Fruit fly (Drosophila melanogaster) whole organism, larva: ENCODE data around the gene Top2.

Source experiments
- noc ChIP-seq: fragments of 200-800 bp; sonication (Bioruptor generic); optimal IDR thresholded peaks from 3 replicates; lab custom pipeline; 2019; ENCODE audit warnings: missing biosample characterization, mild to moderate bottlenecking, missing genetic modification characterization, moderate library complexity

Top2 gene

dm6 chr2L:19453381-19453780, at the start of gene Top2:
Gene Top2, minus strand, starts transcription at chr2L:19453490.
- TF ChIP-seq noc (tag; lab: Kevin White, UChicago): no peak

dm6 chr2L:19497983-19498382, 44.7 kb upstream of the Top2 start, which contains the start of gene Top3alpha:
Gene Top3alpha, plus strand, starts transcription at chr2L:19498168.
- TF ChIP-seq noc (tag; lab: Kevin White, UChicago): no peak

- peak; percentile 87 for TF ChIP-seq noc (tag; lab: Kevin White, UChicago)
These were observed 39.8 kb upstream of the Top2 start, which contains the start of the genes swm and Ctu2 for dm6 chr2L:19492934-19493686. Gene swm, plus strand, starts transcription at chr2L:19493251. Gene Ctu2, minus strand, starts transcription at chr2L:19493253.

- TF ChIP-seq noc (tag; lab: Kevin White, UChicago): peak; percentile 80
These were observed 36.7 kb upstream of the Top2 start, which contains the start of the genes CG10194 and CG18094 for dm6 chr2L:19489997-19490461. Gene CG10194, minus strand, starts transcription at chr2L:19490104. Gene CG18094, plus strand, starts transcription at chr2L:19490262.

- TF ChIP-seq noc (tag; lab: Kevin White, UChicago): no peak
These were observed 33.9 kb upstream of the Top2 start, which contains the start of gene CG13083 for dm6 chr2L:19487190-19487589. Gene CG13083, plus strand, starts transcription at chr2L:19487490.

dm6 chr2L:19484539-19484938, 31.2 kb upstream of the Top2 start, which contains the start of the genes CG10195 and CG13084:
Gene CG10195, minus strand, starts transcription at chr2L:19484705.
Gene CG13084, plus strand, starts transcription at chr2L:19484930.
- no peak for TF ChIP-seq noc (tag; lab: Kevin White, UChicago)

dm6 chr2L:19480406-19481334, 27.4 kb upstream of the Top2 start:
- no peak for TF ChIP-seq noc (tag; lab: Kevin White, UChicago)

- no peak for TF ChIP-seq noc (tag; lab: Kevin White, UChicago)
These were observed 26.1 kb upstream of the Top2 start for dm6 chr2L:19479249-19479984.

- TF ChIP-seq noc (tag; lab: Kevin White, UChicago): no peak
These were observed 20.2 kb upstream of the Top2 start for dm6 chr2L:19473397-19474009.

dm6 chr2L:19472256-19472655, 19.0 kb upstream of the Top2 start:
- no peak for TF ChIP-seq noc (tag; lab: Kevin White, UChicago)

- no peak for TF ChIP-seq noc (tag; lab: Kevin White, UChicago)
These were observed 16.5 kb upstream of the Top2 start for dm6 chr2L:19469751-19470150.

dm6 chr2L:19469090-19469489, 15.8 kb upstream of the Top2 start:
- TF ChIP-seq noc (tag; lab: Kevin White, UChicago): no peak

dm6 chr2L:19463824-19464317, 10.6 kb upstream of the Top2 start, which contains the start of gene tj:
Gene tj, plus strand, starts transcription at chr2L:19464267.
- TF ChIP-seq noc (tag; lab: Kevin White, UChicago): no peak

- TF ChIP-seq noc (tag; lab: Kevin White, UChicago): no peak
These were observed 10.1 kb upstream of the Top2 start for dm6 chr2L:19463405-19463804.
